Fruit fly (Drosophila melanogaster): ENCODE data around the gene CG14147.

- TF ChIP-seq CG8478 (optimal IDR thresholded peaks at IDR 0.05) (no peak), CTCF (optimal IDR thresholded peaks at IDR 0.05) (no peak)
Measured at dm6 chr3L:11009000-11009794, 36.7 kb downstream of the CG14147 start, which contains the start of gene klu.

Data from S2 (cell line).